Fruit fly (Drosophila melanogaster): ENCODE measurements around the gene CG16713.
A peak's percentile ranks its signal among the peaks of the same experiment; 100 is the strongest.

CG16713 gene

DNA sequence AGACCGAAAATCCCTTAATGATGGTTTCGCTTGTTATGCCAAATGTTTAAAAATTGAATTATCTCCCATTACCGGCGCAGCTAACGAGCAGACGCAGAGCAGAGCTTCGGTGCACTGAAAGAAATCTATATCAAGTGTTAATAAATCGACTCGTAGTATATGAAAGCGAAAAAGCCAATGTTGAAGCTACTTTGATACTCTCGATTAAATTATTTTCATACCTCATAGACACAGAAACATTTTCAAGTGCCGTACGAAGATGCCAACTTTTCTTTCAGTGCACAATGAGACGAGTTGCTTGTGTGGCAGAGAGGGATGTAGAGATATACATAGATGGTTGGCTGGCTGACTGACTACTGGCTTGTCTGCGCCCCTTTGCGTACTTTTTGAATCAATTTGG is 19.4 kb downstream of the CG16713 start (continued):
- TF ChIP-seq fd102C (GFP tag; optimal IDR thresholded peaks at IDR 0.05), result no peak
- TF ChIP-seq CG7372 (GFP tag; IDR thresholded peaks at IDR 0.05), result 0 out of 2 replicates have a peak, but pooled peaks have one; percentile 34
- TF ChIP-seq CG10959 (GFP tag; IDR thresholded peaks at IDR 0.05), result peak; percentile 55
- TF ChIP-seq CG17802 (tag; optimal IDR thresholded peaks at IDR 0.05), result peak; percentile 15
- TF ChIP-seq CG2199 (GFP tag; IDR thresholded peaks at IDR 0.05), result 0 out of 3 replicates have a peak, but pooled peaks have one; percentile 32
- TF ChIP-seq Nf-YB (GFP tag; optimal IDR thresholded peaks at IDR 0.05), result peak; percentile 6
- TF ChIP-seq D19A (tag; optimal IDR thresholded peaks at IDR 0.05), result peak; percentile 25
- TF ChIP-seq tll (GFP tag; optimal IDR thresholded peaks at IDR 0.05), result no peak
- TF ChIP-seq Hsf (GFP tag; optimal IDR thresholded peaks at IDR 0.05), result peak; percentile 6
- TF ChIP-seq ara (GFP tag; IDR thresholded peaks at IDR 0.05), result peak; percentile 49; the same call in 1 of the 2 replicates
- 0 out of 2 replicates have a peak, but pooled peaks have one; percentile 20 for TF ChIP-seq ttk (GFP tag; IDR thresholded peaks at IDR 0.05)
- TF ChIP-seq CG8388 (GFP tag; optimal IDR thresholded peaks at IDR 0.05), result peak; percentile 39
- TF ChIP-seq CG9817 (tag; optimal IDR thresholded peaks at IDR 0.05), result peak; percentile 4
- TF ChIP-seq CG7357 (GFP tag; IDR thresholded peaks at IDR 0.05), result peak; percentile 37; the same call in 1 of the 3 replicates
- TF ChIP-seq CG12391 (tag; optimal IDR thresholded peaks at IDR 0.05), result peak; percentile 29
- TF ChIP-seq CG10979 (tag; optimal IDR thresholded peaks at IDR 0.05), result peak; percentile 61

DNA sequence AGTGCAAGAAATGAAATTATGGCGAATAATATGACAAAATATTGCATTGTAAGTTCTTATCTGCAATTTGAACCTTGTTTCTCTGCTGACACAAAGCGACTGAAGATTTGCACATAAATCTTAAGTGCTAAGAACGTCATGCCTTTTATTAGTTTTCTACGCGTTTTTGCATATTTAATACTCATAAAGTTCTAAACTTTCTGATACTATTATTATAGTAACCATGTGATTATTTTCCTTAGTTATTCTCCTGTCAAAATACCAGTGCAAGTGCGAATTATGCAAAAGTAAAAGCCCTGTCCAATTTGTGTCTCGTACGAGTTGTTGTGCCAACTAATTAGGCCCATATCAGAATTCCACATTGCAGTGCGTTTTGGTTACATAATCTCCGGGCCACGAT is 24.7 kb downstream of the CG16713 start, which contains the start of gene Sfp24Bc:
Sfp24Bc (minus strand) TSS at position 101 of the 400 bp plus-strand sequence.
- TF ChIP-seq Pdp1 (GFP tag; optimal IDR thresholded peaks at IDR 0.05) (peak in 1 of 2 experiments; percentile 54), cato (GFP tag; optimal IDR thresholded peaks at IDR 0.05; ENCODE audit: borderline replicate concordance) (no peak)

DNA sequence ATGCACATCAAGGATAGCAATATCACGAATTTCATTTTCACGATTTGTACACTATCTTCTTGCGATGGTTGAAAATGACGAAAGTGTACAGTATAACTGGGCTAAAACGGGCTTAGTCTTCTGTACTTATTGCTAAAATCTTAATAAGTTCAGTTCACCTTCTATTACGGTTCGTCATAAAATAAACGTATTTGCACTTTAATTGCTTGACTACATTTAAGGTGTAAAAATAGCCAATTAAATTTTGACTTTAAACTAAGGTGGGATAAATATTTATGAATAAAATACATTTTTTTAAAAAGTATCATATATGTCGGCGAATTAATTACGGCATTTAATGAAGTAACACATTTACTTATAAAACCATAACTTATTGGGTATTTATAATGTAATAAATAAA is 25.5 kb downstream of the CG16713 start, which contains the start of gene Sfp24Bb:
Sfp24Bb (minus strand) TSS at position 101 of the 400 bp plus-strand sequence.
- no peak for TF ChIP-seq Dip3 (GFP tag; optimal IDR thresholded peaks at IDR 0.05)

DNA sequence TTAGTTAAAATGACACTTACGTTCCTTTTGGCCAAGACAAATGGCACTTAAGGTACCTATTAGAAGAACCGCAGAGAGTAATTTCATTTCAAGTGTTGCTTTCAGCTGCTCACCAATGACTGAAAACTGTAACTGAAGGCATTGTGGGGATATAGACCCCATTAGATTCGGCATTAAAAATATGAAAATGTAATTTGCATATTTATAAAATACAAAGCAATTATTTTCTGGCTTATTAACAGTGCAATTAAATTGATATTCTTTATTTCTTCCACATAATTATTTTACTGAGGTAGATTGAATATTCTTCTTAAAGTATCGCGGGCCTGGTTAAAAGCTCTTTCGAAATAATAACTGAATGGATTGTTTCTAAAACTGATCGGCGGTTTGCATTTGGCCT is 26.2 kb downstream of the CG16713 start, which contains the start of gene Sfp24Bd:
Sfp24Bd (minus strand) TSS at position 101 of the 400 bp plus-strand sequence.
- TF ChIP-seq sqz (GFP tag; optimal IDR thresholded peaks at IDR 0.05), result no peak
- TF ChIP-seq CG6765 (GFP tag; optimal IDR thresholded peaks at IDR 0.05), result no peak
- TF ChIP-seq pb (GFP tag; optimal IDR thresholded peaks at IDR 0.05), result no peak
- TF ChIP-seq Mad (GFP tag; optimal IDR thresholded peaks at IDR 0.05), result no peak
- TF ChIP-seq CG10274 (GFP tag; optimal IDR thresholded peaks at IDR 0.05), result no peak
- no peak for TF ChIP-seq D19B (GFP tag; optimal IDR thresholded peaks at IDR 0.05)
- no peak for TF ChIP-seq BtbVII (GFP tag; optimal IDR thresholded peaks at IDR 0.05)
- TF ChIP-seq Ravus (GFP tag; IDR thresholded peaks at IDR 0.05), result no peak

DNA sequence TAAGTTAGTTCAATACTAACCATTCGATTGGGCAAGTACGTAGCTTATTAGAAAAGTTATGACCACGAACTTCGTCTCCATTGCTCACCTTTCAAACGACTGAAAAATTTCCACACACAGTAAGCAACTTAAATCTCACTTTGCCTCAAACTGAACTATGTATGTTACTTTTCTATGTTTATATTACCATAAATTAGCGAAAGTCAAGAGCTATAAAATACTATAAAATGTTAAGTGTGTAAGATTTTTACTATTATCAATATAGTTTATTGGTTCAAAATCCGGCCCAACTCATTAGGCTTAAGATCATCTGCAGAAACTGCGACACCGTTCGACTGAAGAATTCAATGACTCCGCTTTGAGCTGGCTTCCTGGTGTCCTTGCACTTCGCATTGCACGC is 26.8 kb downstream of the CG16713 start, which contains the start of gene Sfp24Ba:
Sfp24Ba (minus strand) TSS at position 101 of the 400 bp plus-strand sequence.
- TF ChIP-seq E2f2 (GFP tag; IDR thresholded peaks at IDR 0.05) (no peak), CG12219 (GFP tag; optimal IDR thresholded peaks at IDR 0.05) (no peak), CG43689 (GFP tag; IDR thresholded peaks at IDR 0.05) (no peak), pros (GFP tag; optimal IDR thresholded peaks at IDR 0.05) (no peak), scrt (GFP tag; optimal IDR thresholded peaks at IDR 0.05) (no peak), Six4 (GFP tag; optimal IDR thresholded peaks at IDR 0.05) (no peak), Spps (tag; optimal IDR thresholded peaks at IDR 0.05) (no peak), CG31441 (GFP tag; IDR thresholded peaks at IDR 0.05) (no peak), Rfx (GFP tag; IDR thresholded peaks at IDR 0.05) (no peak), cg (GFP tag; optimal IDR thresholded peaks at IDR 0.05) (no peak), Dad (GFP tag; optimal IDR thresholded peaks at IDR 0.05) (no peak), ham (GFP tag; IDR thresholded peaks at IDR 0.05) (no peak), gt (GFP tag; IDR thresholded peaks at IDR 0.05) (no peak), C15 (GFP tag; IDR thresholded peaks at IDR 0.05) (no peak), CG11247 (GFP tag; IDR thresholded peaks at IDR 0.05) (no peak)
